Worm (Caenorhabditis elegans) whole organism, L1 larva: Measurements from ENCODE around the gene act-3.

Source experiments
- C34B4.2 ChIP-seq: sonication (generic microtip); optimal IDR thresholded peaks from 2 replicates; lab custom pipeline; 2017; ENCODE audit warnings: mild to moderate bottlenecking, missing genetic modification characterization, missing compliant biosample characterization
- alr-1 ChIP-seq: fragments of 200-800 bp; sonication (Bioruptor generic); optimal IDR thresholded peaks from 2 replicates; lab custom pipeline; 2018; ENCODE audit warnings: borderline replicate concordance, mild to moderate bottlenecking, missing genetic modification characterization, missing compliant biosample characterization
- blmp-1 ChIP-seq: fragments of 150-350 bp; optimal IDR thresholded peaks from 2 replicates; lab custom pipeline; 2014; ENCODE audit warnings: missing biosample characterization, missing genetic modification characterization
- ceh-63 ChIP-seq: fragments of 200-800 bp; sonication (Bioruptor generic); optimal IDR thresholded peaks from 2 replicates; lab custom pipeline; 2018; ENCODE audit warnings: mild to moderate bottlenecking, missing genetic modification characterization, missing compliant biosample characterization
- ceh-8 ChIP-seq: fragments of 200-800 bp; sonication (Bioruptor generic); optimal IDR thresholded peaks from 2 replicates; lab custom pipeline; 2018; ENCODE audit warnings: mild to moderate bottlenecking, missing genetic modification characterization, moderate library complexity, missing compliant biosample characterization
- dsc-1 ChIP-seq: sonication (generic microtip); optimal IDR thresholded peaks from 2 replicates; lab custom pipeline; 2016; ENCODE audit warnings: mild to moderate bottlenecking, missing genetic modification characterization, missing compliant biosample characterization
- efl-1 ChIP-seq, 4 experiments: fragments of 150-350 bp; optimal IDR thresholded peaks in 3 of 4; peaks in 1 of 4; 1 replicate in 1 of 4; 2 replicates in 3 of 4; lab custom pipeline; 2014; ENCODE audit warnings: missing biosample characterization in 2 of 4, missing genetic modification characterization in 2 of 4, missing genetic modification reagents in 2 of 4
- efl-3 ChIP-seq: fragments of 200-800 bp; sonication (Bioruptor generic); optimal IDR thresholded peaks from 2 replicates; lab custom pipeline; 2018; ENCODE audit warnings: mild to moderate bottlenecking, missing genetic modification characterization, missing compliant biosample characterization
- egl-27 ChIP-seq, 2 experiments: fragments of 150-350 bp in 1 of 2; sonication (generic microtip); optimal IDR thresholded peaks; 3 replicates each; lab custom pipeline; 2017 to 2018; ENCODE audit warnings: missing biosample characterization in 2 of 2, missing genetic modification characterization in 2 of 2, missing genetic modification reagents in 2 of 2
- elt-2 ChIP-seq: sonication (generic microtip); optimal IDR thresholded peaks from 2 replicates; lab custom pipeline; 2016; ENCODE audit warnings: missing genetic modification characterization, mild to moderate bottlenecking, inconsistent platforms, missing compliant biosample characterization, missing genetic modification reagents
- ets-5 ChIP-seq: fragments of 200-800 bp; sonication (Bioruptor generic); IDR thresholded peaks from 2 replicates; pipeline ENCODE4 v1.3.6; 2022; ENCODE audit warnings: missing genetic modification characterization, missing compliant biosample characterization
- fkh-4 ChIP-seq: sonication (generic microtip); optimal IDR thresholded peaks from 2 replicates; lab custom pipeline; 2016; ENCODE audit warnings: missing compliant biosample characterization, missing genetic modification characterization, borderline replicate concordance
- fkh-8 ChIP-seq: sonication (generic microtip); optimal IDR thresholded peaks from 2 replicates; lab custom pipeline; 2016; ENCODE audit warnings: mild to moderate bottlenecking, missing genetic modification characterization, missing compliant biosample characterization
- grh-1 ChIP-seq: fragments of 200-800 bp; sonication (Bioruptor generic); IDR thresholded peaks from 2 replicates; pipeline ENCODE4 v1.3.6; 2022; ENCODE audit warnings: missing genetic modification reagents, missing genetic modification characterization, missing compliant biosample characterization
- hlh-17 ChIP-seq: fragments of 200-800 bp; sonication (Bioruptor generic); optimal IDR thresholded peaks from 2 replicates; lab custom pipeline; 2018; ENCODE audit warnings: missing genetic modification characterization, mild to moderate bottlenecking, missing compliant biosample characterization, moderate library complexity, borderline replicate concordance
- hlh-4 ChIP-seq: sonication (generic microtip); optimal IDR thresholded peaks from 2 replicates; lab custom pipeline; 2016; ENCODE audit warnings: mild to moderate bottlenecking, missing genetic modification characterization, missing compliant biosample characterization
- lin-13 ChIP-seq: fragments of 150-350 bp; optimal IDR thresholded peaks from 2 replicates; lab custom pipeline; 2014; ENCODE audit warnings: missing biosample characterization, missing genetic modification reagents, missing genetic modification characterization
- lin-35 ChIP-seq, 2 experiments: fragments of 150-350 bp; optimal IDR thresholded peaks; 2 replicates each; lab custom pipeline; 2014; ENCODE audit warnings: missing biosample characterization in 2 of 2, missing genetic modification characterization in 2 of 2, missing genetic modification reagents in 2 of 2
- mep-1 ChIP-seq: fragments of 150-350 bp; optimal IDR thresholded peaks from 2 replicates; lab custom pipeline; 2014; ENCODE audit warnings: missing biosample characterization, missing genetic modification characterization
- nhr-19 ChIP-seq: fragments of 200-800 bp; sonication (Bioruptor generic); conservative IDR thresholded peaks from 2 replicates; pipeline ENCODE4 v1.3.6; 2022; ENCODE audit warnings: missing genetic modification characterization, missing compliant biosample characterization
- nhr-20 ChIP-seq: sonication (generic microtip); optimal IDR thresholded peaks from 2 replicates; lab custom pipeline; 2016; ENCODE audit warnings: mild to moderate bottlenecking, missing genetic modification characterization, missing compliant biosample characterization
- nhr-28 ChIP-seq: fragments of 150-350 bp; optimal IDR thresholded peaks from 2 replicates; lab custom pipeline; 2014; ENCODE audit warnings: missing biosample characterization, missing genetic modification characterization
- pax-3 ChIP-seq: fragments of 200-800 bp; sonication (Bioruptor generic); optimal IDR thresholded peaks from 2 replicates; lab custom pipeline; 2018; ENCODE audit warnings: mild to moderate bottlenecking, missing genetic modification characterization, moderate library complexity, missing compliant biosample characterization
- rnt-1 ChIP-seq: sonication (generic microtip); optimal IDR thresholded peaks from 2 replicates; lab custom pipeline; 2016; ENCODE audit warnings: mild to moderate bottlenecking, missing genetic modification characterization, moderate library complexity, missing compliant biosample characterization
- snu-23 ChIP-seq: sonication (generic microtip); optimal IDR thresholded peaks from 2 replicates; lab custom pipeline; 2016; ENCODE audit warnings: missing genetic modification characterization, missing compliant biosample characterization
- unc-30 ChIP-seq: sonication (generic microtip); optimal IDR thresholded peaks from 2 replicates; lab custom pipeline; 2017; ENCODE audit warnings: missing biosample characterization, missing genetic modification characterization
- unc-98 ChIP-seq: fragments of 200-800 bp; sonication (Bioruptor generic); IDR thresholded peaks from 2 replicates; pipeline ENCODE4 v1.3.6; 2022; ENCODE audit warnings: missing genetic modification characterization, missing compliant biosample characterization
- vab-15 ChIP-seq: sonication (generic microtip); optimal IDR thresholded peaks from 2 replicates; lab custom pipeline; 2017; ENCODE audit warnings: missing genotype, mild to moderate bottlenecking, missing genetic modification characterization, missing compliant biosample characterization
- zag-1 ChIP-seq: fragments of 150-350 bp; optimal IDR thresholded peaks from 2 replicates; lab custom pipeline; 2014; ENCODE audit warnings: missing biosample characterization, missing genetic modification characterization

The act-3 gene

DNA sequence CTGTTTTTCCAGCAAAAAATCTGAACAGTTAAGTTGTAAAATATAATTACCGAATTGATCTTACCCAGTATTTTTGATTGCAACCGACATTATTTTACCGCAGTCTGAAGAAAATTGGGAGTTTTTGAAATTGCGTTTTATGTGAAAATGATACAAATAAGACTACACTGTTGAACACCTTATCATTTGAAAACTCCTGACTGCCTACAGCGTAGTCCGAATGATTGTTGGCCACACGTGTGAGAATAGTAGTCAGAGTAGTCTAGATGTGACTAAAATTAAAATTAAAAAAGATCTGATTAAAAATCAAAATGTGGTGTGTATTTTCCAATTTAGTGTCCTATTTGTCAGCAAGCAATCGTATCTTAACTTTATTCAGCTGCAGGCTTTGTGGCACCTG, 27.6 kb downstream of the act-3 start, which contains the start of gene dhs-18:
Gene dhs-18, minus strand, starts transcription at position 104 of the 400 bp plus-strand sequence.
- TF ChIP-seq lin-35 (GFP tag; optimal IDR thresholded peaks at IDR 0.05; lab: Kevin White, UChicago) (peak in 1 of 2 experiments; percentile 6), nhr-20 (tag; lab: Kevin White, UChicago) (peak; percentile 73), fkh-8 (tag; lab: Kevin White, UChicago) (no peak)
- TF ChIP-seq, all 84 proteins: peak for 2

ce11 chrV:11043767-11044166, 30.5 kb downstream of the act-3 start, which contains the start of gene C45B11.6:
C45B11.6 (plus strand) TSS chrV:11044067.
- TF ChIP-seq nhr-28 (no peak), nhr-19 (no peak)

DNA sequence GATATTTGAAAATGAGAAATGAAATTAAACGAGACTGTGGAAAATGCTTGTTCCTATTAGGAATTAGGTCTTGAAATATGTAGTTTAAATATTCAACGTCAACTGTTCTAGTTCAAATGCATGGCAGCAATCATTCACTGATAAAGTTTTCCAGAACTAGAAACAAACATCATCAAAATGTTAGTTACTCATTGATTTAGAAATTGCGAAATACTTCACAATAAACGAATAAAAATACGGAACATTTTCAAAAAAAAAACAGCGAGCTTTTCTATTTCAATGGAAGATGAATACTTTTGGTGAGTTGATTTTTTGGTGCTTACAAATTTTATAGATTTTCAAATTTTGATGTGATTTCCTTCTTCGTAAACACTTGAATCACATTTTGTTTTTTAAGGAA, 31.8 kb downstream of the act-3 start, which contains the start of gene C45B11.2:
Gene C45B11.2, plus strand, starts transcription at position 173 of the 400 bp plus-strand sequence.
- TF ChIP-seq blmp-1: no peak
- no peak for TF ChIP-seq ets-5 (GFP tag; lab: Robert Waterston, UW)
- no peak for TF ChIP-seq C34B4.2 (tag; lab: Kevin White, UChicago)
- TF ChIP-seq mep-1: no peak
- TF ChIP-seq ceh-8: no peak
- TF ChIP-seq zag-1 (tag; lab: Kevin White, UChicago): no peak
- no peak for TF ChIP-seq pax-3 (tag; lab: Kevin White, UChicago)
- no peak for TF ChIP-seq lin-13
- no peak for TF ChIP-seq unc-98
- TF ChIP-seq snu-23 (GFP tag; lab: Kevin White, UChicago): no peak
- TF ChIP-seq egl-27 (tag; optimal IDR thresholded peaks at IDR 0.05; lab: Kevin White, UChicago): no peak
- TF ChIP-seq, all 84 proteins: peak for 0

- TF ChIP-seq unc-98 (no peak), rnt-1 (no peak), fkh-4 (tag; lab: Kevin White, UChicago) (no peak), ceh-63 (GFP tag; lab: Kevin White, UChicago) (no peak)
These were observed 32.8 kb downstream of the act-3 start, which contains the start of gene C45B11.5 for ce11 chrV:11041499-11041898. C45B11.5 (plus strand) TSS chrV:11041799.

- TF ChIP-seq nhr-19 (no peak), efl-3 (GFP tag; lab: Kevin White, UChicago) (no peak), vab-15 (no peak), egl-27 (tag; optimal IDR thresholded peaks at IDR 0.05; lab: Kevin White, UChicago) (no peak), efl-1 (optimal IDR thresholded peaks at IDR 0.05; lab: Kevin White, UChicago) (no peak), efl-1 (GFP tag; optimal IDR thresholded peaks at IDR 0.05 in 1 of 2; lab: Kevin White, UChicago) (no peak), unc-30 (no peak), alr-1 (tag; lab: Kevin White, UChicago) (no peak), hlh-17 (no peak), dsc-1 (tag; lab: Kevin White, UChicago) (no peak), hlh-4 (tag; lab: Kevin White, UChicago) (no peak)
These were observed 33.8 kb downstream of the act-3 start, which contains the start of gene C45B11.8 for ce11 chrV:11040473-11040872. C45B11.8 (plus strand) TSS chrV:11040773.

- no peak for TF ChIP-seq elt-2 (tag; lab: Kevin White, UChicago)
- TF ChIP-seq hlh-4 (tag; lab: Kevin White, UChicago): no peak
- TF ChIP-seq grh-1: no peak
These were observed 34.3 kb downstream of the act-3 start, which contains the start of gene C45B11.9 for ce11 chrV:11040020-11040419. C45B11.9 (plus strand) TSS chrV:11040320.
